Fruit fly (Drosophila melanogaster) whole organism, pupa: ENCODE results near the gene CG43968.
"Not testable (repeated sequence)": the region's sequence is repeated elsewhere in the genome, so short reads cannot be mapped to it uniquely, and the experiment has no call there.

ENCODE experiments used
- CG10348 ChIP-seq: fragments of 200-800 bp; sonication (Bioruptor generic); IDR thresholded peaks from 2 replicates; pipeline ENCODE4 v1.3.6; 2022; ENCODE audit warnings: missing biosample characterization, missing genetic modification characterization
- CG12605 ChIP-seq: fragments of 200-800 bp; sonication (Bioruptor generic); IDR thresholded peaks from 2 replicates; pipeline ENCODE4 v1.3.6; 2022; ENCODE audit warnings: missing biosample characterization, missing genetic modification characterization
- CG13204 ChIP-seq: fragments of 200-800 bp; sonication (Bioruptor generic); optimal IDR thresholded peaks from 2 replicates; lab custom pipeline; 2018; ENCODE audit warnings: missing biosample characterization, mild to moderate bottlenecking, missing genetic modification characterization, moderate library complexity
- CG14655 ChIP-seq: fragments of 200-800 bp; sonication (Bioruptor generic); optimal IDR thresholded peaks from 3 replicates; lab custom pipeline; 2017; ENCODE audit warnings: mild to moderate bottlenecking, missing biosample characterization, missing genetic modification reagents, missing genetic modification characterization
- CG15710 ChIP-seq: fragments of 200-800 bp; sonication (Bioruptor generic); optimal IDR thresholded peaks from 2 replicates; lab custom pipeline; 2018; ENCODE audit warnings: missing biosample characterization, mild to moderate bottlenecking, missing genetic modification characterization, moderate library complexity
- CG17806 ChIP-seq: fragments of 200-800 bp; sonication (Bioruptor generic); optimal IDR thresholded peaks from 2 replicates; lab custom pipeline; 2018; ENCODE audit warnings: missing biosample characterization, mild to moderate bottlenecking, missing genetic modification characterization, moderate library complexity
- CG32121 ChIP-seq: fragments of 200-800 bp; sonication (Bioruptor generic); IDR thresholded peaks from 2 replicates; pipeline ENCODE4 v1.3.6; 2022; ENCODE audit warnings: missing biosample characterization, missing genetic modification characterization
- CG34367 ChIP-seq: fragments of 200-800 bp; sonication (Bioruptor generic); optimal IDR thresholded peaks from 2 replicates; lab custom pipeline; 2018; ENCODE audit warnings: missing biosample characterization, mild to moderate bottlenecking, missing genetic modification characterization
- CG4496 ChIP-seq: fragments of 200-800 bp; sonication (Bioruptor generic); IDR thresholded peaks from 3 replicates; pipeline ENCODE4 v1.3.6; 2022; ENCODE audit warnings: missing biosample characterization, missing genetic modification characterization
- CG8159 ChIP-seq: fragments of 200-800 bp; sonication (Bioruptor generic); optimal IDR thresholded peaks from 3 replicates; lab custom pipeline; 2018; ENCODE audit warnings: missing biosample characterization, mild to moderate bottlenecking, missing genetic modification characterization, moderate library complexity
- CG8301 ChIP-seq: fragments of 200-800 bp; sonication (Bioruptor generic); optimal IDR thresholded peaks from 2 replicates; lab custom pipeline; 2018; ENCODE audit warnings: missing biosample characterization, mild to moderate bottlenecking, missing genetic modification characterization
- CG9948 ChIP-seq: fragments of 200-800 bp; sonication (Bioruptor generic); optimal IDR thresholded peaks from 2 replicates; lab custom pipeline; 2018; ENCODE audit warnings: missing biosample characterization, mild to moderate bottlenecking, missing genetic modification characterization, moderate library complexity
- D1 ChIP-seq: fragments of 200-800 bp; sonication (Bioruptor generic); optimal IDR thresholded peaks from 2 replicates; lab custom pipeline; 2018; ENCODE audit warnings: missing biosample characterization, mild to moderate bottlenecking, missing genetic modification characterization, moderate library complexity
- EcR ChIP-seq: fragments of 200-800 bp; sonication (Bioruptor generic); optimal IDR thresholded peaks from 3 replicates; lab custom pipeline; 2019; ENCODE audit warnings: missing biosample characterization, missing genetic modification characterization, mild to moderate bottlenecking, moderate library complexity, missing genetic modification reagents
- Ets98B ChIP-seq: fragments of 200-800 bp; sonication (Bioruptor generic); IDR thresholded peaks from 2 replicates; pipeline ENCODE4 v1.3.6; 2022; ENCODE audit warnings: missing biosample characterization, missing genetic modification characterization
- Pif1A ChIP-seq: fragments of 200-800 bp; sonication (Bioruptor generic); optimal IDR thresholded peaks from 3 replicates; lab custom pipeline; 2016; ENCODE audit warnings: missing biosample characterization, missing genetic modification characterization
- Pif1B ChIP-seq: fragments of 200-800 bp; sonication (Bioruptor generic); optimal IDR thresholded peaks from 3 replicates; lab custom pipeline; 2016; ENCODE audit warnings: missing biosample characterization, missing genetic modification characterization
- Snoo ChIP-seq: fragments of 200-800 bp; sonication (Bioruptor generic); optimal IDR thresholded peaks from 3 replicates; lab custom pipeline; 2017; ENCODE audit warnings: missing biosample characterization, mild to moderate bottlenecking, missing genetic modification characterization, inconsistent platforms
- fd96Ca ChIP-seq: fragments of 200-800 bp; sonication (Bioruptor generic); IDR thresholded peaks from 3 replicates; pipeline ENCODE4 v1.3.6; 2022; ENCODE audit warnings: missing biosample characterization, missing genetic modification characterization
- gl ChIP-seq: fragments of 200-800 bp; sonication (Bioruptor generic); optimal IDR thresholded peaks from 2 replicates; lab custom pipeline; 2018; ENCODE audit warnings: missing biosample characterization, mild to moderate bottlenecking, missing genetic modification characterization

Gene CG43968

dm6 chr3L:23783931-23784330, at the start of gene CG43968:
Gene CG43968 (plus strand): TSS chr3L:23784231.
- no peak for TF ChIP-seq gl (tag; lab: Kevin White, UChicago)
- no peak for TF ChIP-seq Ets98B (GFP tag; lab: Robert Waterston, UW)
- TF ChIP-seq CG12605 (GFP tag; lab: Robert Waterston, UW): no peak
- TF ChIP-seq Pif1A: no peak
- no peak for TF ChIP-seq CG8159 (tag; lab: Kevin White, UChicago)
- no peak for TF ChIP-seq fd96Ca (GFP tag; lab: Robert Waterston, UW)
- no peak for TF ChIP-seq EcR (GFP tag; lab: Kevin White, UChicago)
- no peak for TF ChIP-seq Snoo (tag; lab: Kevin White, UChicago)
- TF ChIP-seq CG15710 (tag; lab: Kevin White, UChicago): no peak
- TF ChIP-seq CG34367 (tag; lab: Kevin White, UChicago): no peak
- no peak for TF ChIP-seq CG14655 (GFP tag; lab: Kevin White, UChicago)
- TF ChIP-seq D1 (tag; lab: Kevin White, UChicago): no peak
- no peak for TF ChIP-seq CG13204 (GFP tag; lab: Kevin White, UChicago)
- no peak for TF ChIP-seq CG17806 (tag; lab: Kevin White, UChicago)
- TF ChIP-seq CG8301 (tag; lab: Kevin White, UChicago): no peak
- TF ChIP-seq CG32121 (GFP tag; lab: Robert Waterston, UW): no peak
- TF ChIP-seq CG10348 (GFP tag; lab: Robert Waterston, UW): no peak
- TF ChIP-seq Pif1B: no peak
- TF ChIP-seq, all 21 proteins: peak for 0

DNA sequence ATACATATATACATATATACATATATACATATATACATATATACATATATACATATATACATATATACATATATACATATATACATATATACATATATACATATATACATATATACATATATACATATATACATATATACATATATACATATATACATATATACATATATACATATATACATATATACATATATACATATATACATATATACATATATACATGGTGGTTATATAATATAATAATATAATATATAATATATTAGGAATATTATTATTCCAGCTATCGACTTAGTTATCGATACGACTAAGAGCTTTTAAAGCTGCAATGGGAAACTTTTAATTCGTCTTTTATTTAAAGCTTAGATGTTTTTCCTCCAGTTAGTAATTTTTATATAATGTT, 46.4 kb upstream of the CG43968 start, which contains the start of gene CG17698:
CG17698 (plus strand) TSS at position 301 of the 400 bp plus-strand sequence.
- not testable (repeated sequence) for TF ChIP-seq CG9948; CG4496; CG8301 (tag; lab: Kevin White, UChicago)
- TF ChIP-seq, all 21 proteins: peak for 0; not testable (repeated sequence) for 21

dm6 chr3L:23738183-23738831, 45.7 kb upstream of the CG43968 start:
- TF ChIP-seq Snoo (tag; lab: Kevin White, UChicago): no peak
- TF ChIP-seq EcR (GFP tag; lab: Kevin White, UChicago): no peak
- no peak for TF ChIP-seq CG10348 (GFP tag; lab: Robert Waterston, UW)
- no peak for TF ChIP-seq CG9948
- no peak for TF ChIP-seq Pif1B
- TF ChIP-seq CG14655 (GFP tag; lab: Kevin White, UChicago): no peak
- no peak for TF ChIP-seq CG17806 (tag; lab: Kevin White, UChicago)
- TF ChIP-seq CG13204 (GFP tag; lab: Kevin White, UChicago): no peak
- no peak for TF ChIP-seq CG15710 (tag; lab: Kevin White, UChicago)
- no peak for TF ChIP-seq CG12605 (GFP tag; lab: Robert Waterston, UW)
- TF ChIP-seq fd96Ca (GFP tag; lab: Robert Waterston, UW): no peak
- no peak for TF ChIP-seq CG8301 (tag; lab: Kevin White, UChicago)
- no peak for TF ChIP-seq gl (tag; lab: Kevin White, UChicago)
